Fruit fly (Drosophila melanogaster) whole organism, embryonic: ENCODE measurements around the gene NT1.

Experiments
- ATbp ChIP-seq: fragments of 200-800 bp; sonication (Bioruptor generic); optimal IDR thresholded peaks from 2 replicates; lab custom pipeline; 2017; ENCODE audit warnings: missing biosample characterization, mild to moderate bottlenecking, missing genetic modification characterization, missing genetic modification reagents
- Ada2b ChIP-seq: fragments of 200-800 bp; sonication (Bioruptor generic); IDR thresholded peaks from 2 replicates; pipeline ENCODE4 v1.3.6; 2022; ENCODE audit warnings: missing biosample characterization, missing genetic modification characterization
- Bgb ChIP-seq: fragments of 200-800 bp; sonication (Bioruptor generic); IDR thresholded peaks from 2 replicates; pipeline ENCODE4 v1.3.6; 2022; ENCODE audit warnings: missing biosample characterization, missing genetic modification characterization; ENCODE audit not compliant: partially characterized antibody
- CG1024 ChIP-seq: fragments of 200-800 bp; sonication (Bioruptor generic); IDR thresholded peaks from 2 replicates; pipeline ENCODE4 v1.3.6; 2022; ENCODE audit warnings: missing biosample characterization, missing genetic modification characterization
- CG11398 ChIP-seq: fragments of 200-800 bp; sonication (Bioruptor generic); optimal IDR thresholded peaks from 2 replicates; lab custom pipeline; 2016; ENCODE audit warnings: missing biosample characterization, missing genetic modification characterization
- CG11560 ChIP-seq: fragments of 200-800 bp; sonication (Bioruptor generic); IDR thresholded peaks from 3 replicates; pipeline ENCODE4 v1.3.6; 2022; ENCODE audit warnings: missing biosample characterization, missing genetic modification characterization
- CG14050 ChIP-seq: fragments of 200-800 bp; sonication (Bioruptor generic); IDR thresholded peaks from 3 replicates; pipeline ENCODE4 v1.3.6; 2022; ENCODE audit warnings: missing biosample characterization, missing genetic modification characterization
- CG14965 ChIP-seq: fragments of 200-800 bp; sonication (Bioruptor generic); optimal IDR thresholded peaks from 2 replicates; lab custom pipeline; 2016; ENCODE audit warnings: missing biosample characterization, missing genetic modification characterization, borderline replicate concordance
- CG1603 ChIP-seq: fragments of 200-800 bp; sonication (Bioruptor generic); optimal IDR thresholded peaks from 2 replicates; lab custom pipeline; 2019; ENCODE audit warnings: missing biosample characterization, mild to moderate bottlenecking, missing genetic modification characterization, moderate library complexity
- CG1647 ChIP-seq: fragments of 200-800 bp; sonication (Bioruptor generic); optimal IDR thresholded peaks from 3 replicates; lab custom pipeline; 2016; ENCODE audit warnings: missing biosample characterization, missing genetic modification characterization
- CG17568 ChIP-seq: fragments of 200-800 bp; sonication (Bioruptor generic); optimal IDR thresholded peaks from 2 replicates; lab custom pipeline; 2018; ENCODE audit warnings: missing biosample characterization, mild to moderate bottlenecking, missing genetic modification characterization, moderate library complexity
- CG3065 ChIP-seq: fragments of 200-800 bp; sonication (Bioruptor generic); optimal IDR thresholded peaks from 2 replicates; lab custom pipeline; 2016; ENCODE audit warnings: missing biosample characterization, missing genetic modification characterization
- CG3726 ChIP-seq: fragments of 200-800 bp; sonication (Bioruptor generic); IDR thresholded peaks from 3 replicates; pipeline ENCODE4, ENCODE4 v1.3.6; 2022; ENCODE audit warnings: missing biosample characterization, missing genetic modification characterization
- CG4282 ChIP-seq: fragments of 200-800 bp; sonication (Bioruptor generic); optimal IDR thresholded peaks from 2 replicates; lab custom pipeline; 2016; ENCODE audit warnings: missing biosample characterization, missing genetic modification characterization
- CG5180 ChIP-seq: fragments of 200-800 bp; sonication (Bioruptor generic); optimal IDR thresholded peaks from 3 replicates; lab custom pipeline; 2017; ENCODE audit warnings: missing biosample characterization, missing genetic modification characterization, mild to moderate bottlenecking, moderate library complexity, missing genetic modification reagents
- CG6689 ChIP-seq: fragments of 200-800 bp; sonication (Bioruptor generic); IDR thresholded peaks from 2 replicates; pipeline ENCODE4 v1.3.6; 2022; ENCODE audit warnings: missing biosample characterization, missing genetic modification characterization
- CoRest ChIP-seq: fragments of 200-800 bp; sonication (Bioruptor generic); optimal IDR thresholded peaks from 3 replicates; lab custom pipeline; 2018; ENCODE audit warnings: missing biosample characterization, mild to moderate bottlenecking, missing genetic modification characterization, moderate library complexity
- HLH3B ChIP-seq: fragments of 200-800 bp; sonication (Bioruptor generic); IDR thresholded peaks from 2 replicates; pipeline ENCODE4 v1.3.6; 2022; ENCODE audit warnings: missing biosample characterization, missing genetic modification characterization
- HLH4C ChIP-seq: fragments of 200-800 bp; sonication (Bioruptor generic); IDR thresholded peaks from 3 replicates; pipeline ENCODE4 v1.3.6; 2022; ENCODE audit warnings: missing biosample characterization, missing genetic modification characterization; ENCODE audit not compliant: partially characterized antibody
- MBD-R2 ChIP-seq: fragments of 200-800 bp; sonication (Bioruptor generic); IDR thresholded peaks from 2 replicates; pipeline ENCODE4 v1.3.6; 2022; ENCODE audit warnings: missing biosample characterization, missing genetic modification characterization
- Med ChIP-seq: fragments of 200-800 bp; sonication (Bioruptor generic); peaks from one replicate; lab custom pipeline; 2016; ENCODE audit warnings: missing biosample characterization, missing genetic modification characterization, mild to moderate bottlenecking, inconsistent platforms, moderate library complexity
- Nf-YB ChIP-seq: fragments of 200-800 bp; sonication (Bioruptor generic); optimal IDR thresholded peaks from 3 replicates; lab custom pipeline; 2019; ENCODE audit warnings: missing biosample characterization, mild to moderate bottlenecking, missing genetic modification characterization, moderate library complexity
- PHDP ChIP-seq: fragments of 200-800 bp; sonication (Bioruptor generic); optimal IDR thresholded peaks from 3 replicates; lab custom pipeline; 2018; ENCODE audit warnings: missing biosample characterization, mild to moderate bottlenecking, missing genetic modification characterization, moderate library complexity
- Rx ChIP-seq: fragments of 200-800 bp; sonication (Bioruptor generic); IDR thresholded peaks from 2 replicates; pipeline ENCODE4 v1.3.6; 2022; ENCODE audit warnings: missing biosample characterization, missing genetic modification characterization
- Ssrp ChIP-seq: fragments of 200-800 bp; sonication (Bioruptor generic); optimal IDR thresholded peaks from 2 replicates; lab custom pipeline; 2018; ENCODE audit warnings: missing biosample characterization, mild to moderate bottlenecking, missing genetic modification characterization, moderate library complexity
- Trl ChIP-seq, 3 experiments: fragments of >200 bp in 2 of 3; fragments of 200-800 bp in 1 of 3; sonication (Bioruptor generic) in 1 of 3; optimal IDR thresholded peaks; 2 replicates in 1 of 3; 3 replicates in 2 of 3; lab custom pipeline; 2016 to 2017; ENCODE audit warnings: missing biosample characterization in 1 of 3, missing genetic modification characterization in 1 of 3
- YL-1 ChIP-seq: fragments of 200-800 bp; sonication (Bioruptor generic); optimal IDR thresholded peaks from 3 replicates; lab custom pipeline; 2017; ENCODE audit warnings: missing biosample characterization, mild to moderate bottlenecking, missing genetic modification characterization
- aop ChIP-seq: fragments of 200-800 bp; sonication (Bioruptor generic); IDR thresholded peaks from 2 replicates; pipeline ENCODE4 v1.3.6; 2022; ENCODE audit warnings: missing biosample characterization, missing genetic modification characterization
- bigmax ChIP-seq: fragments of 200-800 bp; sonication (Bioruptor generic); optimal IDR thresholded peaks from 2 replicates; lab custom pipeline; 2018; ENCODE audit warnings: missing biosample characterization, mild to moderate bottlenecking, missing genetic modification characterization
- bsh ChIP-seq, 2 experiments: fragments of 200-800 bp; sonication (Bioruptor generic); optimal IDR thresholded peaks; 2 replicates each; lab custom pipeline; 2017 to 2018; ENCODE audit warnings: mild to moderate bottlenecking in 2 of 2, missing biosample characterization in 2 of 2, missing genetic modification characterization in 2 of 2, moderate library complexity in 1 of 2
- chm ChIP-seq: fragments of 200-800 bp; sonication (Bioruptor generic); IDR thresholded peaks from 2 replicates; pipeline ENCODE4 v1.3.6; 2022; ENCODE audit warnings: missing biosample characterization, missing genetic modification characterization
- danr ChIP-seq: fragments of 200-800 bp; sonication (Bioruptor generic); IDR thresholded peaks from 2 replicates; pipeline ENCODE4 v1.3.6; 2022; ENCODE audit warnings: missing biosample characterization, missing genetic modification characterization
- emc ChIP-seq: fragments of 200-800 bp; sonication (Bioruptor generic); optimal IDR thresholded peaks from 2 replicates; lab custom pipeline; 2016; ENCODE audit warnings: missing biosample characterization, missing genetic modification characterization
- fd96Cb ChIP-seq: fragments of 200-800 bp; sonication (Bioruptor generic); optimal IDR thresholded peaks from 2 replicates; lab custom pipeline; 2018; ENCODE audit warnings: missing biosample characterization, mild to moderate bottlenecking, missing genetic modification characterization, moderate library complexity
- grn ChIP-seq: fragments of 200-800 bp; sonication (Bioruptor generic); optimal IDR thresholded peaks from 3 replicates; lab custom pipeline; 2017; ENCODE audit warnings: missing biosample characterization, missing genetic modification characterization
- lmd ChIP-seq: fragments of 200-800 bp; sonication (Bioruptor generic); IDR thresholded peaks from 2 replicates; pipeline ENCODE4 v1.3.6; 2022; ENCODE audit warnings: missing biosample characterization, missing genetic modification characterization
- luna ChIP-seq: fragments of 200-800 bp; sonication (Bioruptor generic); optimal IDR thresholded peaks from 2 replicates; lab custom pipeline; 2016; ENCODE audit warnings: missing biosample characterization, missing genetic modification characterization
- mam ChIP-seq: fragments of 200-800 bp; sonication (Bioruptor generic); optimal IDR thresholded peaks from 3 replicates; lab custom pipeline; 2016; ENCODE audit warnings: missing biosample characterization, missing genetic modification characterization
- onecut ChIP-seq: fragments of 200-800 bp; sonication (Bioruptor generic); IDR thresholded peaks from 2 replicates; pipeline ENCODE4 v1.3.6; 2022; ENCODE audit warnings: missing biosample characterization, missing genetic modification characterization
- pb ChIP-seq: fragments of 200-800 bp; sonication (Bioruptor generic); optimal IDR thresholded peaks from 3 replicates; lab custom pipeline; 2016; ENCODE audit warnings: missing biosample characterization, missing genetic modification characterization
- scrt ChIP-seq: fragments of 200-800 bp; sonication (Bioruptor generic); optimal IDR thresholded peaks from 2 replicates; lab custom pipeline; 2018; ENCODE audit warnings: missing biosample characterization, mild to moderate bottlenecking, missing genetic modification characterization, moderate library complexity
- sens-2 ChIP-seq: fragments of 200-800 bp; sonication (Bioruptor generic); IDR thresholded peaks from 2 replicates; pipeline ENCODE4 v1.3.6; 2022; ENCODE audit warnings: missing biosample characterization, missing genetic modification characterization
- sima ChIP-seq: fragments of 200-800 bp; sonication (Bioruptor generic); optimal IDR thresholded peaks from 2 replicates; lab custom pipeline; 2016; ENCODE audit warnings: missing biosample characterization, missing genetic modification characterization
- slp2 ChIP-seq: fragments of 200-800 bp; sonication (Bioruptor generic); optimal IDR thresholded peaks from 2 replicates; lab custom pipeline; 2016; ENCODE audit warnings: missing biosample characterization, missing genetic modification characterization
- sna ChIP-seq: fragments of 200-800 bp; sonication (Bioruptor generic); IDR thresholded peaks from 2 replicates; pipeline ENCODE4 v1.3.6; 2022; ENCODE audit warnings: missing biosample characterization, missing genetic modification characterization; ENCODE audit not compliant: partially characterized antibody
- vnd ChIP-seq: fragments of 200-800 bp; sonication (Bioruptor generic); IDR thresholded peaks from 3 replicates; pipeline ENCODE4 v1.3.6; 2022; ENCODE audit warnings: missing biosample characterization, missing genetic modification characterization; ENCODE audit not compliant: partially characterized antibody
- z ChIP-seq: fragments of 200-800 bp; sonication (Bioruptor generic); IDR thresholded peaks from 3 replicates; pipeline ENCODE4 v1.3.6; 2022; ENCODE audit warnings: missing biosample characterization, missing genetic modification characterization
- zfh1 ChIP-seq: fragments of 200-800 bp; sonication (Bioruptor generic); IDR thresholded peaks from 3 replicates; pipeline ENCODE4 v1.3.6; 2022; ENCODE audit warnings: missing biosample characterization, missing genetic modification characterization

Gene NT1

dm6 chr3L:4541573-4542371, 33.5 kb upstream of the NT1 start, which contains the start of gene CG11357 (continued):
- TF ChIP-seq sens-2 (peak; percentile 88), luna (peak; percentile 59), HLH4C (peak; percentile 73), CG14050 (GFP tag; lab: Robert Waterston, UW) (peak; percentile 98), CG17568 (GFP tag; lab: Kevin White, UChicago) (peak; percentile 98), MBD-R2 (GFP tag; lab: Robert Waterston, UW) (peak; percentile 99), Med (GFP tag; lab: Kevin White, UChicago) (peak; percentile 96), lmd (GFP tag; lab: Robert Waterston, UW) (peak; percentile 99), Ssrp (tag; lab: Kevin White, UChicago) (peak; percentile 98), zfh1 (GFP tag; lab: Robert Waterston, UW) (peak; percentile 98), mam (GFP tag; lab: Kevin White, UChicago) (peak; percentile 86), bigmax (peak; percentile 70), onecut (GFP tag; lab: Robert Waterston, UW) (peak; percentile 96), sima (GFP tag; lab: Kevin White, UChicago) (peak; percentile 74), Nf-YB (GFP tag; lab: Kevin White, UChicago) (peak; percentile 91), PHDP (tag; lab: Kevin White, UChicago) (peak; percentile 100), Bgb (GFP tag; lab: Robert Waterston, UW) (peak; percentile 91), ATbp (GFP tag; lab: Kevin White, UChicago) (peak; percentile 98), slp2 (GFP tag; lab: Kevin White, UChicago) (peak; percentile 81), HLH3B (GFP tag; lab: Robert Waterston, UW) (peak; percentile 99), CG3726 (GFP tag; lab: Robert Waterston, UW) (peak; percentile 97), YL-1 (GFP tag; lab: Kevin White, UChicago) (peak; percentile 93), CG1603 (tag; lab: Kevin White, UChicago) (peak; percentile 41), CG11560 (peak; percentile 93), CG5180 (peak; percentile 91), CG1024 (GFP tag; lab: Robert Waterston, UW) (peak; percentile 95), CoRest (tag; lab: Kevin White, UChicago) (peak; percentile 99), sna (GFP tag; lab: Robert Waterston, UW) (peak; percentile 83), fd96Cb (tag; lab: Kevin White, UChicago) (peak; percentile 98), CG14965 (no peak), chm (peak; percentile 98), Trl (optimal IDR thresholded peaks at IDR 0.05; lab: Kevin White, UChicago) (peak; percentile 84 to 87), Trl (GFP tag; optimal IDR thresholded peaks at IDR 0.05; lab: Kevin White, UChicago) (peak; percentile 80), CG3065 (GFP tag; lab: Kevin White, UChicago) (peak; percentile 89), scrt (GFP tag; lab: Kevin White, UChicago) (peak; percentile 96), Ada2b (GFP tag; lab: Robert Waterston, UW) (peak; percentile 99), pb (GFP tag; lab: Kevin White, UChicago) (peak; percentile 50), emc (GFP tag; lab: Kevin White, UChicago) (peak; percentile 67), grn (peak; percentile 34), bsh (GFP tag; optimal IDR thresholded peaks at IDR 0.05; lab: Kevin White, UChicago) (peak; percentile 97 to 99), danr (GFP tag; lab: Robert Waterston, UW) (peak; percentile 98), CG6689 (GFP tag; lab: Robert Waterston, UW) (peak; percentile 99), CG11398 (peak; percentile 1), CG1647 (GFP tag; lab: Kevin White, UChicago) (peak; percentile 80), vnd (peak; percentile 78), z (peak; percentile 78; the same call in 2 of the 3 replicates), Rx (peak; percentile 96), CG4282 (peak; percentile 31), aop (GFP tag; lab: Robert Waterston, UW) (peak; percentile 75)
